Worm (Caenorhabditis elegans) whole organism, midembryonic: ENCODE results near the gene Y51A2A.5.
"Not testable (repeated sequence)": the region's sequence is repeated elsewhere in the genome, so short reads cannot be mapped to it uniquely, and the experiment has no call there.

Source experiments
- med-1 ChIP-seq: sonication (generic microtip); optimal IDR thresholded peaks from 2 replicates; lab custom pipeline; 2017; ENCODE audit warnings: missing genetic modification characterization, mild to moderate bottlenecking, missing compliant biosample characterization, antibody characterized with exemption, missing genetic modification reagents; ENCODE audit not compliant: insufficient read depth
- ztf-29 ChIP-seq: fragments of 200-800 bp; sonication (Bioruptor generic); IDR thresholded peaks from 2 replicates; pipeline ENCODE4 v1.3.6; 2022; ENCODE audit warnings: missing genetic modification reagents, missing genetic modification characterization, missing compliant biosample characterization

DNA sequence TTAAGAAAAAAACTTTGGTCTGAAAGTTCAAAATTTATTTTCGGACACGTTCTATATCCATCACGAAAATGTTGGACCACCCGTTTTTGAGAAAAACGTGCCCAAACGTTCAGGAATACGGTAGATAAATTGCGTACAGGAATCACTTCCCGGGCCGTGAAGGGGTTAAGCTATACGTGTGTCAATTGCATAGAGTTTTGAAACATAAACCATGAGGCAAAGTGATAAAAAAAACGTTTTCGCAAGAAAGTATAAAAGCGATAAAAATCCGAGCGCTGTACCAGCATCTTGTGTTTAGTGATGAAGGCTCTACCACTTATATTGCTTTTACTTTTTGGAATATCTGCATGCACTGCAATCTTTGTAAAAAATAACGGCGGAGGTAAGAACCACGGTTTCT, 3.8 kb downstream of the Y51A2A.5 start, which contains the start of gene Y51A2A.6:
- TF ChIP-seq med-1 (GFP tag; lab: Kevin White, UChicago); ztf-29 (GFP tag; lab: Robert Waterston, UW): not testable (repeated sequence)
